Worm (Caenorhabditis elegans) whole organism, L3 larva: ENCODE measurements around the gene ZK154.6.

Source experiments
- R02D3.7 ChIP-seq: fragments of 150-350 bp; optimal IDR thresholded peaks from 2 replicates; lab custom pipeline; 2014; ENCODE audit warnings: missing biosample characterization, missing genetic modification characterization
- ZK546.5 ChIP-seq: sonication (generic microtip); optimal IDR thresholded peaks from 2 replicates; lab custom pipeline; 2017; ENCODE audit warnings: missing biosample characterization, missing genetic modification characterization
- ceh-82 ChIP-seq: fragments of 150-350 bp; optimal IDR thresholded peaks from 2 replicates; lab custom pipeline; 2014; ENCODE audit warnings: missing biosample characterization, missing genetic modification characterization
- lsy-12 ChIP-seq: sonication (generic microtip); optimal IDR thresholded peaks from 2 replicates; lab custom pipeline; 2016; ENCODE audit warnings: mild to moderate bottlenecking, missing genetic modification characterization, missing compliant biosample characterization
- unc-39 ChIP-seq: sonication (generic microtip); optimal IDR thresholded peaks from 4 replicates; lab custom pipeline; 2017; ENCODE audit warnings: missing biosample characterization, missing genetic modification characterization

ZK154.6 gene

ce11 chrX:7743939-7744338 lies 49.4 kb downstream of the ZK154.6 start, which contains the start of gene ref-2:
Gene ref-2 (plus strand): TSS chrX:7744239.
- TF ChIP-seq ZK546.5 (no peak), R02D3.7 (tag; lab: Kevin White, UChicago) (no peak), lsy-12 (no peak), unc-39 (tag; lab: Kevin White, UChicago) (no peak), ceh-82 (tag; lab: Kevin White, UChicago) (no peak)
